Worm (Caenorhabditis elegans) whole organism, young adult: Measurements from ENCODE around the gene lido-11.
A peak's percentile ranks its signal among the peaks of the same experiment; 100 is the strongest.

Experiments used
- B0035.1 ChIP-seq: sonication (generic microtip); optimal IDR thresholded peaks from 2 replicates; lab custom pipeline; 2016; ENCODE audit warnings: missing genetic modification characterization, mild to moderate bottlenecking, missing compliant biosample characterization, missing genotype, missing genetic modification reagents
- B0336.3 ChIP-seq: fragments of 200-800 bp; sonication (Bioruptor generic); IDR thresholded peaks from 2 replicates; pipeline ENCODE4 v1.3.6; 2022; ENCODE audit warnings: missing genetic modification characterization, missing compliant biosample characterization
- C17E4.6 ChIP-seq: fragments of 200-800 bp; sonication (Bioruptor generic); IDR thresholded peaks from 2 replicates; pipeline ENCODE4 v1.3.6; 2022; ENCODE audit warnings: missing genetic modification reagents, missing genetic modification characterization, missing compliant biosample characterization
- D2030.7 ChIP-seq: fragments of 200-800 bp; sonication (Bioruptor generic); IDR thresholded peaks from 2 replicates; pipeline ENCODE4 v1.3.6; 2022; ENCODE audit warnings: missing genetic modification reagents, missing genetic modification characterization, missing compliant biosample characterization
- F33H1.4 ChIP-seq: fragments of 200-800 bp; sonication (Bioruptor generic); IDR thresholded peaks from 2 replicates; pipeline ENCODE4 v1.3.6; 2022; ENCODE audit warnings: missing genetic modification reagents, missing genetic modification characterization, missing compliant biosample characterization
- F37B4.10 ChIP-seq: fragments of 200-800 bp; sonication (Bioruptor generic); IDR thresholded peaks from 2 replicates; pipeline ENCODE4 v1.3.6; 2022; ENCODE audit warnings: missing genetic modification characterization, missing compliant biosample characterization
- F39B2.1 ChIP-seq: fragments of 200-800 bp; sonication (Bioruptor generic); IDR thresholded peaks from 2 replicates; pipeline ENCODE4 v1.3.6; 2022; ENCODE audit warnings: missing genetic modification reagents, missing genetic modification characterization, missing compliant biosample characterization
- F49E8.2 ChIP-seq: sonication (generic microtip); optimal IDR thresholded peaks from 3 replicates; lab custom pipeline; 2017; ENCODE audit warnings: missing genetic modification characterization, mild to moderate bottlenecking, missing compliant biosample characterization, antibody characterized with exemption, moderate library complexity; ENCODE audit not compliant: insufficient read depth
- F55B11.4 ChIP-seq: sonication (generic microtip); optimal IDR thresholded peaks from 2 replicates; lab custom pipeline; 2016; ENCODE audit warnings: missing compliant biosample characterization, missing genetic modification characterization, borderline replicate concordance; ENCODE audit not compliant: insufficient read depth
- K12H6.12 ChIP-seq: fragments of 200-800 bp; sonication (Bioruptor generic); optimal IDR thresholded peaks from 2 replicates; lab custom pipeline; 2018; ENCODE audit warnings: mild to moderate bottlenecking, missing genetic modification characterization, missing compliant biosample characterization
- Y79H2A.3 ChIP-seq: fragments of 200-800 bp; sonication (Bioruptor generic); conservative IDR thresholded peaks from 2 replicates; pipeline ENCODE4 v1.3.6; 2022; ENCODE audit warnings: missing genetic modification reagents, missing genetic modification characterization, missing compliant biosample characterization
- Y95B8A.8 ChIP-seq: fragments of 200-800 bp; sonication (Bioruptor generic); IDR thresholded peaks from 2 replicates; pipeline ENCODE4 v1.3.6; 2022; ENCODE audit warnings: missing genetic modification reagents, missing genetic modification characterization, missing compliant biosample characterization
- akir-1 ChIP-seq: fragments of 200-800 bp; sonication (Bioruptor generic); optimal IDR thresholded peaks from 2 replicates; lab custom pipeline; 2018; ENCODE audit warnings: mild to moderate bottlenecking, missing genetic modification characterization, moderate library complexity, missing compliant biosample characterization
- atf-7 ChIP-seq: sonication (generic microtip); optimal IDR thresholded peaks from 2 replicates; lab custom pipeline; 2017; ENCODE audit warnings: mild to moderate bottlenecking, missing genetic modification characterization, missing compliant biosample characterization
- attf-5 ChIP-seq: fragments of 200-800 bp; sonication (Bioruptor generic); optimal IDR thresholded peaks from 2 replicates; lab custom pipeline; 2018; ENCODE audit warnings: mild to moderate bottlenecking, missing genetic modification characterization, missing compliant biosample characterization
- bed-2 ChIP-seq: fragments of 200-800 bp; sonication (Bioruptor generic); IDR thresholded peaks from 2 replicates; pipeline ENCODE4 v1.3.6; 2022; ENCODE audit warnings: missing genetic modification reagents, missing genetic modification characterization, missing compliant biosample characterization
- ccch-3 ChIP-seq: fragments of 200-800 bp; sonication (Bioruptor generic); optimal IDR thresholded peaks from 2 replicates; lab custom pipeline; 2018; ENCODE audit warnings: mild to moderate bottlenecking, missing genetic modification characterization, missing compliant biosample characterization
- chd-7 ChIP-seq: sonication (generic microtip); optimal IDR thresholded peaks from 2 replicates; lab custom pipeline; 2016; ENCODE audit warnings: mild to moderate bottlenecking, missing genetic modification characterization, moderate library complexity, missing compliant biosample characterization
- dpl-1 ChIP-seq: fragments of 150-350 bp; optimal IDR thresholded peaks from 2 replicates; lab custom pipeline; 2014; ENCODE audit warnings: missing biosample characterization, missing genetic modification reagents, missing genetic modification characterization
- efl-1 ChIP-seq: fragments of 150-350 bp; optimal IDR thresholded peaks from 2 replicates; lab custom pipeline; 2014; ENCODE audit warnings: missing biosample characterization, missing genetic modification reagents, missing genetic modification characterization
- egl-44 ChIP-seq: fragments of 200-800 bp; sonication (Bioruptor generic); IDR thresholded peaks from 2 replicates; pipeline ENCODE4 v1.3.6; 2022; ENCODE audit warnings: missing genetic modification reagents, missing genetic modification characterization, missing compliant biosample characterization
- ekl-4 ChIP-seq: fragments of 200-800 bp; sonication (Bioruptor generic); IDR thresholded peaks from 2 replicates; pipeline ENCODE4 v1.3.6; 2022; ENCODE audit warnings: missing genetic modification reagents, missing genetic modification characterization, missing compliant biosample characterization
- gei-17 ChIP-seq: fragments of 200-800 bp; sonication (Bioruptor generic); optimal IDR thresholded peaks from 2 replicates; lab custom pipeline; 2018; ENCODE audit warnings: mild to moderate bottlenecking, missing genetic modification characterization, missing compliant biosample characterization
- hlh-26 ChIP-seq: fragments of 200-800 bp; sonication (Bioruptor generic); conservative IDR thresholded peaks from 2 replicates; pipeline ENCODE4 v1.3.6; 2022; ENCODE audit warnings: missing genetic modification reagents, missing genetic modification characterization, missing compliant biosample characterization
- hsf-1 ChIP-seq: fragments of 200-800 bp; sonication (Bioruptor generic); IDR thresholded peaks from 2 replicates; pipeline ENCODE4 v1.3.6; 2022; ENCODE audit warnings: missing genetic modification reagents, missing genetic modification characterization, missing compliant biosample characterization
- let-526 ChIP-seq: fragments of 200-800 bp; sonication (Bioruptor generic); IDR thresholded peaks from 2 replicates; pipeline ENCODE4 v1.3.6; 2022; ENCODE audit warnings: missing genetic modification reagents, missing genetic modification characterization, missing compliant biosample characterization
- lin-35 ChIP-seq, 3 experiments: fragments of 150-350 bp in 2 of 3; sonication (generic microtip) in 1 of 3; optimal IDR thresholded peaks; 2 replicates each; lab custom pipeline; 2014 to 2018; ENCODE audit warnings: missing biosample characterization in 3 of 3, missing genetic modification characterization in 3 of 3, missing genetic modification reagents in 3 of 3
- lin-40 ChIP-seq: sonication (generic microtip); optimal IDR thresholded peaks from 2 replicates; lab custom pipeline; 2016; ENCODE audit warnings: missing genetic modification characterization, mild to moderate bottlenecking, missing compliant biosample characterization, missing genotype, missing genetic modification reagents
- lir-1 ChIP-seq: fragments of 200-800 bp; sonication (Bioruptor generic); conservative IDR thresholded peaks from 2 replicates; pipeline ENCODE4 v1.3.6; 2022; ENCODE audit warnings: missing genetic modification reagents, missing genetic modification characterization, missing compliant biosample characterization
- lsl-1 ChIP-seq: fragments of 200-800 bp; sonication (Bioruptor generic); optimal IDR thresholded peaks from 2 replicates; lab custom pipeline; 2018; ENCODE audit warnings: mild to moderate bottlenecking, missing genetic modification characterization, moderate library complexity, missing compliant biosample characterization
- lsy-27 ChIP-seq: sonication (generic microtip); optimal IDR thresholded peaks from 2 replicates; lab custom pipeline; 2017; ENCODE audit warnings: missing genetic modification characterization, mild to moderate bottlenecking, missing compliant biosample characterization, antibody characterized with exemption, missing genotype, borderline replicate concordance; ENCODE audit not compliant: insufficient read depth
- madf-3 ChIP-seq: fragments of 200-800 bp; sonication (Bioruptor generic); IDR thresholded peaks from 2 replicates; pipeline ENCODE4 v1.3.6; 2022; ENCODE audit warnings: missing genetic modification reagents, missing genetic modification characterization, missing compliant biosample characterization
- madf-8 ChIP-seq: fragments of 200-800 bp; sonication (Bioruptor generic); conservative IDR thresholded peaks from 2 replicates; pipeline ENCODE4 v1.3.6; 2022; ENCODE audit warnings: missing genetic modification reagents, missing genetic modification characterization, missing compliant biosample characterization
- mel-28 ChIP-seq: sonication (generic microtip); optimal IDR thresholded peaks from 2 replicates; lab custom pipeline; 2016; ENCODE audit warnings: borderline replicate concordance, mild to moderate bottlenecking, missing genetic modification characterization, missing compliant biosample characterization
- nfya-1 ChIP-seq: sonication (generic microtip); optimal IDR thresholded peaks from 2 replicates; lab custom pipeline; 2017; ENCODE audit warnings: antibody characterized with exemption, missing compliant biosample characterization, missing genetic modification characterization, borderline replicate concordance; ENCODE audit not compliant: insufficient read depth
- nfya-2 ChIP-seq: fragments of 200-800 bp; sonication (Bioruptor generic); IDR thresholded peaks from 2 replicates; pipeline ENCODE4 v1.3.6; 2022; ENCODE audit warnings: missing genetic modification reagents, missing genetic modification characterization, missing compliant biosample characterization
- nfyb-1 ChIP-seq: fragments of 200-800 bp; sonication (Bioruptor generic); IDR thresholded peaks from 2 replicates; pipeline ENCODE4 v1.3.6; 2022; ENCODE audit warnings: missing genetic modification reagents, missing genetic modification characterization, missing compliant biosample characterization
- repo-1 ChIP-seq: sonication (generic microtip); optimal IDR thresholded peaks from 2 replicates; lab custom pipeline; 2017; ENCODE audit warnings: mild to moderate bottlenecking, missing genetic modification characterization, missing compliant biosample characterization
- sdz-38 ChIP-seq: sonication (generic microtip); optimal IDR thresholded peaks from 2 replicates; lab custom pipeline; 2016; ENCODE audit warnings: missing genotype, missing genetic modification characterization, missing compliant biosample characterization
- snpc-1.1 ChIP-seq: sonication (generic microtip); optimal IDR thresholded peaks from 2 replicates; lab custom pipeline; 2017; ENCODE audit warnings: missing genetic modification characterization, mild to moderate bottlenecking, missing compliant biosample characterization, antibody characterized with exemption, moderate library complexity, missing genotype, missing genetic modification reagents; ENCODE audit not compliant: insufficient read depth
- snpc-3.4 ChIP-seq: sonication (generic microtip); optimal IDR thresholded peaks from 2 replicates; lab custom pipeline; 2017; ENCODE audit warnings: missing genetic modification characterization, mild to moderate bottlenecking, missing compliant biosample characterization, antibody characterized with exemption, moderate library complexity, missing genotype, missing genetic modification reagents
- somi-1 ChIP-seq: fragments of 200-800 bp; sonication (Bioruptor generic); optimal IDR thresholded peaks from 2 replicates; lab custom pipeline; 2018; ENCODE audit warnings: mild to moderate bottlenecking, missing genetic modification characterization, missing compliant biosample characterization
- tlf-1 ChIP-seq: fragments of 200-800 bp; sonication (Bioruptor generic); optimal IDR thresholded peaks from 2 replicates; lab custom pipeline; 2018; ENCODE audit warnings: mild to moderate bottlenecking, missing genetic modification characterization, missing compliant biosample characterization
- xnd-1 ChIP-seq: sonication (generic microtip); optimal IDR thresholded peaks from 2 replicates; lab custom pipeline; 2016; ENCODE audit warnings: missing genotype, missing genetic modification reagents, missing genetic modification characterization, missing compliant biosample characterization
- zfh-2 ChIP-seq: fragments of 200-800 bp; sonication (Bioruptor generic); conservative IDR thresholded peaks from 2 replicates; pipeline ENCODE4 v1.3.6; 2022; ENCODE audit warnings: missing genetic modification reagents, missing genetic modification characterization, missing compliant biosample characterization
- ztf-18 ChIP-seq: sonication (generic microtip); optimal IDR thresholded peaks from 2 replicates; lab custom pipeline; 2016; ENCODE audit warnings: missing genotype, mild to moderate bottlenecking, missing genetic modification characterization, missing compliant biosample characterization
- ztf-22 ChIP-seq: fragments of 200-800 bp; sonication (Bioruptor generic); optimal IDR thresholded peaks from 2 replicates; lab custom pipeline; 2018; ENCODE audit warnings: mild to moderate bottlenecking, missing genetic modification characterization, moderate library complexity, missing compliant biosample characterization
- ztf-26 ChIP-seq: sonication (generic microtip); optimal IDR thresholded peaks from 2 replicates; lab custom pipeline; 2017; ENCODE audit warnings: missing genetic modification characterization, missing compliant biosample characterization

lido-11 gene

DNA sequence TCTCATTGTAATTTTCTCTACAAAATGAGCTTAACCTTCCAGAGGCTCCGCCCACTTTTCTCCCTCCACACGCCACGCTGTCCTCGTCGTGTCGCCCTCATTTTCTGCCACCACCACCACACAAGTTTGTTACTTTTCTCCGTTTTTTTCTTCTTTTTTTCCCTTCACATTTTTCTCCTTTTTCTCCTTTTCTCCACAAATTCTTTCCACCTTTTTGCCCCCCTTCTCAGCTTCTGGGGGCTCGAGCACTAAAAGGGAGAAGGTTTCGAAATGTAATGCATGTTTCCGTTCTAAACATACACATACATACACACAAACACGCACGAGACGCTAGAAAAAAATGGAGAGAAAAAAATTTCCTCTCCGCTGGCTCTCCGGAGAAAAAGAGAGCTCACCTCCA lies 27.2 kb upstream of the lido-11 start, which contains the start of gene nhr-88 (continued):
- TF ChIP-seq efl-1 (GFP tag; lab: Kevin White, UChicago) (no peak), ztf-26 (tag; lab: Kevin White, UChicago) (no peak), C17E4.6 (no peak), hlh-26 (GFP tag; lab: Robert Waterston, UW) (no peak), lin-35 (GFP tag; optimal IDR thresholded peaks at IDR 0.05; lab: Kevin White, UChicago) (no peak), lin-40 (no peak), F55B11.4 (tag; lab: Kevin White, UChicago) (no peak), nfyb-1 (GFP tag; lab: Robert Waterston, UW) (peak; percentile 56; the same call in 1 of the 2 replicates), sdz-38 (tag; lab: Kevin White, UChicago) (no peak), lsl-1 (no peak), F49E8.2 (tag; lab: Kevin White, UChicago) (no peak), snpc-1.1 (no peak), F37B4.10 (GFP tag; lab: Robert Waterston, UW) (no peak), ekl-4 (GFP tag; lab: Robert Waterston, UW) (no peak), madf-8 (GFP tag; lab: Robert Waterston, UW) (0 out of 2 replicates have a peak, but pooled peaks have one; percentile 15), Y79H2A.3 (GFP tag; lab: Robert Waterston, UW) (no peak), attf-5 (GFP tag; lab: Kevin White, UChicago) (peak; percentile 6), let-526 (GFP tag; lab: Robert Waterston, UW) (no peak), ztf-22 (GFP tag; lab: Kevin White, UChicago) (no peak), hsf-1 (GFP tag; lab: Robert Waterston, UW) (no peak), gei-17 (no peak), somi-1 (GFP tag; lab: Kevin White, UChicago) (no peak), lir-1 (no peak), nfya-2 (GFP tag; lab: Robert Waterston, UW) (no peak), Y95B8A.8 (GFP tag; lab: Robert Waterston, UW) (no peak), tlf-1 (GFP tag; lab: Kevin White, UChicago) (no peak), lsy-27 (tag; lab: Kevin White, UChicago) (no peak), xnd-1 (tag; lab: Kevin White, UChicago) (no peak), atf-7 (tag; lab: Kevin White, UChicago) (peak; percentile 16), zfh-2 (GFP tag; lab: Robert Waterston, UW) (peak; percentile 76), bed-2 (no peak), dpl-1 (GFP tag; lab: Kevin White, UChicago) (no peak), B0035.1 (tag; lab: Kevin White, UChicago) (no peak), nfya-1 (no peak), K12H6.12 (peak; percentile 20), madf-3 (no peak), chd-7 (tag; lab: Kevin White, UChicago) (peak; percentile 18), snpc-3.4 (tag; lab: Kevin White, UChicago) (no peak), ztf-18 (tag; lab: Kevin White, UChicago) (no peak), akir-1 (GFP tag; lab: Kevin White, UChicago) (no peak), B0336.3 (peak; percentile 31; the same call in 1 of the 2 replicates), D2030.7 (GFP tag; lab: Robert Waterston, UW) (no peak), F33H1.4 (no peak), repo-1 (no peak), egl-44 (GFP tag; lab: Robert Waterston, UW) (no peak), mel-28 (tag; lab: Kevin White, UChicago) (no peak), F39B2.1 (no peak), ccch-3 (GFP tag; lab: Kevin White, UChicago) (no peak)
